Worm (Caenorhabditis elegans): Measurements from ENCODE around the gene ent-5.

ent-5 gene

ce11 chrX:4606389-4606880 is 42.6 kb downstream of the ent-5 start (continued):
- TF ChIP-seq nhr-90 (tag; optimal IDR thresholded peaks at IDR 0.05; ENCODE audit: poor library complexity) (peak; percentile 81), ceh-63 (GFP tag; optimal IDR thresholded peaks at IDR 0.05) (peak; percentile 80), lsy-2 (tag; optimal IDR thresholded peaks at IDR 0.05) (peak in 1 of 2 experiments; percentile 65), sup-37 (GFP tag; optimal IDR thresholded peaks at IDR 0.05) (peak; percentile 92), zip-4 (GFP tag; optimal IDR thresholded peaks at IDR 0.05) (peak; percentile 82), nhr-85 (tag) (peak; percentile 98), nhr-47 (tag; optimal IDR thresholded peaks at IDR 0.05) (peak; percentile 85), elt-2 (tag; optimal IDR thresholded peaks at IDR 0.05) (peak; percentile 95), nhr-71 (tag; optimal IDR thresholded peaks at IDR 0.05) (peak; percentile 73), isw-1 (GFP tag; IDR thresholded peaks at IDR 0.05) (peak; percentile 47), ceh-88 (GFP tag; IDR thresholded peaks at IDR 0.05) (peak; percentile 89), skn-1 (tag; optimal IDR thresholded peaks at IDR 0.05) (peak; percentile 14), swsn-7 (tag; optimal IDR thresholded peaks at IDR 0.05) (peak; percentile 82), ceh-82 (tag; optimal IDR thresholded peaks at IDR 0.05) (peak in 2 of 3 experiments; percentile 1 to 64), nhr-19 (GFP tag; conservative IDR thresholded peaks at IDR 0.05) (peak; percentile 94), dpl-1 (GFP tag; optimal IDR thresholded peaks at IDR 0.05) (peak in 1 of 3 experiments; percentile 16), irx-1 (tag; optimal IDR thresholded peaks at IDR 0.05) (peak; percentile 78), lin-14 (GFP tag; optimal IDR thresholded peaks at IDR 0.05) (peak; percentile 98)

- TF ChIP-seq hlh-17 (GFP tag; optimal IDR thresholded peaks at IDR 0.05; ENCODE audit: borderline replicate concordance) (no peak), jun-1 (tag; optimal IDR thresholded peaks at IDR 0.05) (no peak), elt-3 (tag; optimal IDR thresholded peaks at IDR 0.05) (no peak), fkh-4 (tag; optimal IDR thresholded peaks at IDR 0.05; ENCODE audit: borderline replicate concordance) (no peak), vab-15 (tag; optimal IDR thresholded peaks at IDR 0.05) (no peak), blmp-1 (tag; optimal IDR thresholded peaks at IDR 0.05) (peak; percentile 7), ceh-88 (GFP tag; IDR thresholded peaks at IDR 0.05) (no peak), mdl-1 (tag; optimal IDR thresholded peaks at IDR 0.05) (no peak)
These were observed 43.2 kb downstream of the ent-5 start, which contains the start of gene spat-3 for ce11 chrX:4605828-4606227. TSS of gene spat-3 (minus strand) at chrX:4605928.

DNA sequence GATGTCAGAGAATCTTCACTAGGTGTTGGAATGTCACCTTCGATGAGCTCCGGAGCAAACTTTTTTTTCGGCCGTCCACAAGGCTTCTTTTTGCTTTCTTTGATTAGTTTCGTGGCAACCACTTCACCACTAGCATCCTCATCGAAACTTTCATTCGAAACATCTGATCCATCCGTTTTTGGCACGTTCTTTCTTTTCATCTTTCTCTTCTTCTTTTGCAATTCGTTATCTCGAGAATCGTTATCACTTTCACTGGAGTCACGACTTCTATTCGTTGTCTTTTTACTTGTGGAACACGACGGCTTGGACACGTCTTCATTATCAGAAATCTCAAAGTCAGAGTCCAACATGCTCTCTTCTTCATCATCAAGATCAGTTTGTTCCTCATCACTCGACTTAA is 44.8 kb downstream of the ent-5 start:
- TF ChIP-seq pag-3 (tag; optimal IDR thresholded peaks at IDR 0.05; ENCODE audit: borderline replicate concordance, insufficient read depth), result no peak
- TF ChIP-seq pqm-1 (tag; optimal IDR thresholded peaks at IDR 0.05), result no peak
- TF ChIP-seq mab-9 (GFP tag; IDR thresholded peaks at IDR 0.05), result no peak
- TF ChIP-seq elt-3 (tag; optimal IDR thresholded peaks at IDR 0.05), result no peak
- TF ChIP-seq snpc-4 (tag; optimal IDR thresholded peaks at IDR 0.05), result no peak
- no peak for TF ChIP-seq Y116A8C.19 (tag; optimal IDR thresholded peaks at IDR 0.05; ENCODE audit: borderline replicate concordance)
- no peak for TF ChIP-seq lin-35 (GFP tag; optimal IDR thresholded peaks at IDR 0.05)
- peak; percentile 78 for TF ChIP-seq blmp-1 (tag; optimal IDR thresholded peaks at IDR 0.05)

ce11 chrX:4600987-4601386 is 48.0 kb downstream of the ent-5 start:
- no peak for TF ChIP-seq vab-15 (tag; optimal IDR thresholded peaks at IDR 0.05)
- TF ChIP-seq nhr-84 (tag; optimal IDR thresholded peaks at IDR 0.05), result no peak
- no peak for TF ChIP-seq ceh-90 (tag; optimal IDR thresholded peaks at IDR 0.05)
- TF ChIP-seq snu-23 (GFP tag; optimal IDR thresholded peaks at IDR 0.05), result no peak
- no peak for TF ChIP-seq grh-1 (GFP tag; IDR thresholded peaks at IDR 0.05)
- TF ChIP-seq nhr-47 (tag; optimal IDR thresholded peaks at IDR 0.05), result no peak
- TF ChIP-seq pqm-1 (tag; optimal IDR thresholded peaks at IDR 0.05), result no peak
- no peak for TF ChIP-seq alr-1 (tag; optimal IDR thresholded peaks at IDR 0.05; ENCODE audit: borderline replicate concordance)
- TF ChIP-seq ets-5 (GFP tag; IDR thresholded peaks at IDR 0.05), result no peak
- TF ChIP-seq egl-13 (tag; optimal IDR thresholded peaks at IDR 0.05), result no peak
- no peak for TF ChIP-seq lin-35 (GFP tag; optimal IDR thresholded peaks at IDR 0.05)
